Worm (Caenorhabditis elegans): ENCODE data around the gene Y38E10A.8.
A peak's percentile ranks its signal among the peaks of the same experiment; 100 is the strongest.

The Y38E10A.8 gene

DNA sequence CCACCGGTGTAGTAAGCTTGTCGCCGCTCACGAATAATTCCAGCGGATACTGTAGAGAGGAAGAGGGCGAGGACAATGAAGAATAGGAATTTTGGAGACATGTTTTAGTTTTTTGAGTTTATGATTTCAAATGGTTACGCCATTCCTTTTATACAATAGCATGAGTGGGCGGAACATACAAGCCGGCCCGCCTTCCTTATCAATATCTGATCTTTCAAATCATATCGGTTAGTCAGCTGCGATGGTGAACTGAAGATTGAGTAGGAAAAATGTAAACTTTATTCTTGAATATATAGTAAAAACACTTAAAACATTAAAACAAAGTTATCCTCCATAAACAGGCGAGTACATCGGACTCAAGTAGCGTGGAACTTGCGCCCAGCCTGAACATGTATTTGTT is 13.8 kb downstream of the Y38E10A.8 start, which contains the start of gene nspe-1:
TSS of gene nspe-1 (minus strand) at position 101 of the 400 bp plus-strand sequence.
- TF ChIP-seq nhr-77 (tag; optimal IDR thresholded peaks at IDR 0.05) (no peak), nhr-76 (tag; optimal IDR thresholded peaks at IDR 0.05) (no peak), ztf-11 (tag; optimal IDR thresholded peaks at IDR 0.05) (no peak), nhr-237 (tag; optimal IDR thresholded peaks at IDR 0.05) (no peak)

DNA sequence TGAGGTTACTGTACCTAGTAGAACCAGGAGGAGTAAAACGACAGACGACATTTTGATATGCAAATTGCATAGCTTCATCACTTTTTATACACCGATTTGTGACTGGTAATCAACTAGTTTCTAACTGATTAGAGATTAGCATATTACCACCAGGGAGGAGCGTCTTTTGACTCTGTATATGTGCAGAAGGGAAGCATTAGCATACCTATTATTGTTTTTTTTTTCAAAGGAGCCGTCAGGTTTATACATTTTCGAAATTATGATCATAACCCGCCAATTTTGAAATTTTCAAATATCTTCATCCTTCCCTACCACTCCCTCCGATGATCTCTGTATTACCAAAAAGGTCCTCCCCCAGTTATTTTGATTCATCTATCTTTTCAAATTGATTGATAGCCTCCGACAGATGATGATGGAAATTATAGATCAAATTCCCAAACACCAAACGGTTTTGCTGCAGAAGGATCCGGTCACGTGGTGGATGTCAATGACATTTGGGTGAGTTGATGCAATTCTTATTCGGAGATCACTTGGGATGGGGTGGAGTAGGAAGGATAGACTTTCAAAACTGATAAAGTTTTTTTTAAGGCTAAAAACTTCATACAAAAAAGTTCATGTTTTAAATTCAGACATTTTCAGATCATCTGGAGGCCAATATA is 15.0 kb downstream of the Y38E10A.8 start, which contains the start of gene nspe-8:
TSS of gene nspe-8 (minus strand) at position 51 of the 659 bp plus-strand sequence.
- TF ChIP-seq fkh-8 (tag; optimal IDR thresholded peaks at IDR 0.05) (no peak), dsc-1 (tag; optimal IDR thresholded peaks at IDR 0.05) (no peak), C16A3.4 (tag; optimal IDR thresholded peaks at IDR 0.05) (no peak), unc-98 (GFP tag; IDR thresholded peaks at IDR 0.05) (no peak), elt-2 (tag; optimal IDR thresholded peaks at IDR 0.05) (no peak), sox-4 (tag; optimal IDR thresholded peaks at IDR 0.05) (no peak), lin-35 (GFP tag; optimal IDR thresholded peaks at IDR 0.05) (peak in 1 of 2 experiments; percentile 65), ceh-63 (GFP tag; optimal IDR thresholded peaks at IDR 0.05) (no peak), nhr-11 (tag; optimal IDR thresholded peaks at IDR 0.05) (no peak), ceh-8 (GFP tag; optimal IDR thresholded peaks at IDR 0.05) (no peak), pax-3 (tag; optimal IDR thresholded peaks at IDR 0.05) (no peak), vab-15 (tag; optimal IDR thresholded peaks at IDR 0.05) (no peak), dpl-1 (GFP tag; optimal IDR thresholded peaks at IDR 0.05) (peak in 1 of 3 experiments; percentile 34), nhr-90 (tag; optimal IDR thresholded peaks at IDR 0.05; ENCODE audit: poor library complexity) (peak; percentile 63), nhr-237 (tag; optimal IDR thresholded peaks at IDR 0.05) (no peak), xbp-1 (tag; optimal IDR thresholded peaks at IDR 0.05) (no peak), nhr-19 (GFP tag; conservative IDR thresholded peaks at IDR 0.05) (peak; percentile 44), fkh-4 (tag; optimal IDR thresholded peaks at IDR 0.05; ENCODE audit: borderline replicate concordance) (no peak), efl-1 (optimal IDR thresholded peaks at IDR 0.05) (no peak), efl-1 (GFP tag; optimal IDR thresholded peaks at IDR 0.05 in 1 of 2) (peak in 1 of 2 experiments; percentile 81), jun-1 (tag; optimal IDR thresholded peaks at IDR 0.05) (no peak), lin-39 (tag; optimal IDR thresholded peaks at IDR 0.05) (peak; percentile 24), mdl-1 (tag; optimal IDR thresholded peaks at IDR 0.05) (peak in 1 of 2 experiments; percentile 15), ceh-88 (GFP tag; IDR thresholded peaks at IDR 0.05) (no peak), tlp-1 (tag; optimal IDR thresholded peaks at IDR 0.05) (no peak), egl-27 (tag; optimal IDR thresholded peaks at IDR 0.05) (no peak), ztf-11 (tag; optimal IDR thresholded peaks at IDR 0.05) (no peak), nhr-77 (tag; optimal IDR thresholded peaks at IDR 0.05) (no peak), unc-130 (tag; optimal IDR thresholded peaks at IDR 0.05) (no peak), blmp-1 (tag; optimal IDR thresholded peaks at IDR 0.05) (peak; percentile 38), sptf-1 (tag; optimal IDR thresholded peaks at IDR 0.05) (no peak), swsn-7 (tag; optimal IDR thresholded peaks at IDR 0.05) (no peak), rnt-1 (tag; optimal IDR thresholded peaks at IDR 0.05) (no peak), tbx-2 (tag; optimal IDR thresholded peaks at IDR 0.05) (peak; percentile 77), hlh-4 (tag; optimal IDR thresholded peaks at IDR 0.05) (no peak), nhr-47 (tag; optimal IDR thresholded peaks at IDR 0.05) (peak; percentile 69), nhr-20 (tag; optimal IDR thresholded peaks at IDR 0.05) (peak; percentile 90), Y116A8C.19 (tag; optimal IDR thresholded peaks at IDR 0.05; ENCODE audit: borderline replicate concordance) (no peak), pag-3 (tag; optimal IDR thresholded peaks at IDR 0.05; ENCODE audit: borderline replicate concordance, insufficient read depth) (no peak), skn-1 (tag; optimal IDR thresholded peaks at IDR 0.05) (no peak), lin-13 (GFP tag; optimal IDR thresholded peaks at IDR 0.05) (no peak), lin-14 (GFP tag; optimal IDR thresholded peaks at IDR 0.05) (peak; percentile 70), snu-23 (GFP tag; optimal IDR thresholded peaks at IDR 0.05) (peak; percentile 63), nhr-71 (tag; optimal IDR thresholded peaks at IDR 0.05) (peak; percentile 81), pqm-1 (tag; optimal IDR thresholded peaks at IDR 0.05) (no peak), ceh-82 (tag; optimal IDR thresholded peaks at IDR 0.05) (no peak), fkh-10 (GFP tag; optimal IDR thresholded peaks at IDR 0.05) (no peak), F16B12.6 (tag; optimal IDR thresholded peaks at IDR 0.05) (no peak)

Measured in whole organism, L1 larva.